Fruit fly (Drosophila melanogaster): Measurements from ENCODE around the gene CG2926.

CG2926 gene

dm6 chr3R:5600361-5601043 lies 12.3 kb upstream of the CG2926 start (continued):
- TF ChIP-seq jumu (GFP tag; optimal IDR thresholded peaks at IDR 0.05) (peak; percentile 9), disco-r (GFP tag; optimal IDR thresholded peaks at IDR 0.05) (no peak), CrebB (tag; optimal IDR thresholded peaks at IDR 0.05) (no peak), Hsf (GFP tag; optimal IDR thresholded peaks at IDR 0.05) (no peak), sima (GFP tag; optimal IDR thresholded peaks at IDR 0.05) (no peak), vvl (GFP tag; IDR thresholded peaks at IDR 0.05) (no peak), CG2678 (tag; optimal IDR thresholded peaks at IDR 0.05) (peak; percentile 30), Nf-YB (GFP tag; optimal IDR thresholded peaks at IDR 0.05) (peak; percentile 1), ab (GFP tag; optimal IDR thresholded peaks at IDR 0.05) (no peak), Stat92E (GFP tag; optimal IDR thresholded peaks at IDR 0.05) (peak in 1 of 3 experiments; percentile 17), ems (GFP tag; optimal IDR thresholded peaks at IDR 0.05) (no peak), Pdp1 (GFP tag; optimal IDR thresholded peaks at IDR 0.05) (peak in 1 of 2 experiments; percentile 82), kni (GFP tag; optimal IDR thresholded peaks at IDR 0.05) (peak; percentile 76), CG8944 (GFP tag; optimal IDR thresholded peaks at IDR 0.05) (no peak), pb (GFP tag; optimal IDR thresholded peaks at IDR 0.05) (peak; percentile 5), repo (GFP tag; optimal IDR thresholded peaks at IDR 0.05) (no peak), NC2β (GFP tag; optimal IDR thresholded peaks at IDR 0.05) (no peak), CG8290 (GFP tag; optimal IDR thresholded peaks at IDR 0.05) (no peak), CG8290 (tag; optimal IDR thresholded peaks at IDR 0.05) (peak in 1 of 2 experiments; percentile 75), Drgx (GFP tag; IDR thresholded peaks at IDR 0.05) (no peak), ap (GFP tag; IDR thresholded peaks at IDR 0.05) (no peak), slbo (GFP tag; IDR thresholded peaks at IDR 0.05) (no peak), ATbp (GFP tag; optimal IDR thresholded peaks at IDR 0.05) (no peak), CG15479 (GFP tag; optimal IDR thresholded peaks at IDR 0.05) (peak; percentile 7), CG10431 (GFP tag; optimal IDR thresholded peaks at IDR 0.05) (peak; percentile 89), Kr (GFP tag; optimal IDR thresholded peaks at IDR 0.05) (no peak), cg (GFP tag; optimal IDR thresholded peaks at IDR 0.05) (peak; percentile 47), gro (GFP tag; optimal IDR thresholded peaks at IDR 0.05) (peak; percentile 49), Taf1 (GFP tag; IDR thresholded peaks at IDR 0.05) (no peak), sqz (GFP tag; optimal IDR thresholded peaks at IDR 0.05) (peak; percentile 25), CG33557 (GFP tag; optimal IDR thresholded peaks at IDR 0.05) (peak; percentile 18), CG15011 (GFP tag; optimal IDR thresholded peaks at IDR 0.05) (no peak), CG17186 (GFP tag; optimal IDR thresholded peaks at IDR 0.05) (no peak), D19B (GFP tag; optimal IDR thresholded peaks at IDR 0.05) (no peak), BtbVII (GFP tag; optimal IDR thresholded peaks at IDR 0.05) (peak; percentile 15), ci (GFP tag; IDR thresholded peaks at IDR 0.05) (no peak), slou (GFP tag; optimal IDR thresholded peaks at IDR 0.05) (no peak), ac (GFP tag; optimal IDR thresholded peaks at IDR 0.05) (no peak), Ptx1 (GFP tag; IDR thresholded peaks at IDR 0.05) (no peak), bowl (GFP tag; IDR thresholded peaks at IDR 0.05) (no peak), Camta (GFP tag; optimal IDR thresholded peaks at IDR 0.05) (no peak), Xrp1 (GFP tag; IDR thresholded peaks at IDR 0.05) (no peak), CG13287 (GFP tag; IDR thresholded peaks at IDR 0.05; ENCODE audit: partially characterized antibody) (no peak), CG6683 (GFP tag; optimal IDR thresholded peaks at IDR 0.05) (peak; percentile 14), esg (GFP tag; conservative IDR thresholded peaks at IDR 0.05) (no peak), HLHmδ (GFP tag; optimal IDR thresholded peaks at IDR 0.05) (peak; percentile 89), rib (GFP tag; IDR thresholded peaks at IDR 0.05) (no peak), br (optimal IDR thresholded peaks at IDR 0.05) (no peak), Ravus (GFP tag; IDR thresholded peaks at IDR 0.05) (no peak), CG1603 (tag; optimal IDR thresholded peaks at IDR 0.05) (no peak), E2f2 (GFP tag; IDR thresholded peaks at IDR 0.05) (no peak)
